Worm (Caenorhabditis elegans): ENCODE results near the gene vhp-1.

Gene vhp-1

DNA sequence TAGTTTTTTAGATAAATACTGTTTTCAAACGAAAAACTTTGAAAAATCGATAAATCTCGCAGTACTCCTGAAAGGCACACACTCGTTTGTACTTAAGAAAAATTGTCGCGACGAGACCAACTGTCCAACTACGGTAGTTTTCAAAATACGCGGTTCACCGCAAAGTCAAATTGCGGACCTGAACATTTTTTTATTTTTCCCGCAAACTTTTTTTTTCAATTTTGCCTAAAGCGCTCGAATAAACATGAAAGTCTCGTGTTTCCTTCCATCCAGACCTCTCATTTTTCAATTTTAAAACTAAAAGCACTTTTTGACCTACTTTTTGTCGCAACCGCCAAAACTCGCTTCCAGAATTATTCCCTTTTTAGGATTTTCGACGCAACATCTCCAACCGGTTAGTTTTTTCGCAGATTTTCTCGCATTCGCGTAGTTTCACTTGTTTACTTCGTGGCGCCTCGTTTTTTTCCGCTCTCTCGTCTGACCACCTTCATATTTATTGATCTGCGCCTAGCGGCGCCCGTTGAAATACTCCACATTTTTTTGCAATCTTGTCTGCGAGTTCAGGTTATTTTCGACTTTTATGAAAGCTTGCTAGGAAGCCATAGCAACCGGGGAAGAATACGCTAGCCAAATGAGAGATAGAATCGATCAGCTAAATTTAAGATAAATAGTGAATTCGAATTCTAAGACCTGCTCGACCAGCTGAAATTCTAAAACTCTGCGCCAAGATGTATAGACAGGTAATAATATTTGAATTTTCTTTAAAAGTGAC is 54.6 kb downstream of the vhp-1 start, which contains the start of gene prdx-2 (continued):
- TF ChIP-seq unc-130 (GFP tag; optimal IDR thresholded peaks at IDR 0.05): peak; percentile 56
- TF ChIP-seq lin-29 (GFP tag; IDR thresholded peaks at IDR 0.05): no peak
- no peak for TF ChIP-seq madf-5 (GFP tag; IDR thresholded peaks at IDR 0.05)
- no peak for TF ChIP-seq skn-1 (tag; optimal IDR thresholded peaks at IDR 0.05)
- no peak for TF ChIP-seq attf-4 (tag; optimal IDR thresholded peaks at IDR 0.05)
- no peak for TF ChIP-seq nhr-28 (tag; optimal IDR thresholded peaks at IDR 0.05)
- TF ChIP-seq snpc-4 (tag; optimal IDR thresholded peaks at IDR 0.05): no peak
- TF ChIP-seq zip-11 (GFP tag; IDR thresholded peaks at IDR 0.05): no peak
- no peak for TF ChIP-seq daf-12 (tag; optimal IDR thresholded peaks at IDR 0.05)
- no peak for TF ChIP-seq gei-8 (GFP tag; optimal IDR thresholded peaks at IDR 0.05)
- TF ChIP-seq R02D3.7 (tag; optimal IDR thresholded peaks at IDR 0.05): no peak

DNA sequence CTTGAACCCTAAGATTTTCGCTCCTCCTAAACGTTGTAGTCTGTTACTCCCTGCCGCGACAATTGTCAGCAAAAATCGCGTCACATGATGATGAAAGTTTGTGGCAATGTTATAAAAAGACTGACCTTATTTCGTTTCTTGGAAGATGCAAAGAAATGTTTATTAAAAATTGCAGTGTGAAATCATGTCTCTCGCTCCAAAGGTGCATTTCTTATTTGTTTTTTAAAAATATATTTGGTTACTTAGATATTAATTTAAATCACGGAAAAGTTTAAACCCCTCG is 55.1 kb downstream of the vhp-1 start:
- TF ChIP-seq unc-62 (GFP tag; optimal IDR thresholded peaks at IDR 0.05 in 1 of 2): peak in 1 of 2 experiments; percentile 49
- TF ChIP-seq unc-62 (tag; optimal IDR thresholded peaks at IDR 0.05): no peak
- no peak for TF ChIP-seq F44E2.7 (GFP tag; IDR thresholded peaks at IDR 0.05)
- peak; percentile 1 for TF ChIP-seq hlh-11 (tag; optimal IDR thresholded peaks at IDR 0.05)
- TF ChIP-seq ctbp-1 (GFP tag; IDR thresholded peaks at IDR 0.05): no peak
- TF ChIP-seq ZK337.2 (GFP tag; IDR thresholded peaks at IDR 0.05): no peak
- TF ChIP-seq hlh-30 (tag; optimal IDR thresholded peaks at IDR 0.05; ENCODE audit: insufficient read depth): peak; percentile 50
- peak; percentile 44 for TF ChIP-seq nhr-28 (tag; optimal IDR thresholded peaks at IDR 0.05)
- peak in 1 of 2 experiments; percentile 11 for TF ChIP-seq lsy-2 (tag; optimal IDR thresholded peaks at IDR 0.05)

DNA sequence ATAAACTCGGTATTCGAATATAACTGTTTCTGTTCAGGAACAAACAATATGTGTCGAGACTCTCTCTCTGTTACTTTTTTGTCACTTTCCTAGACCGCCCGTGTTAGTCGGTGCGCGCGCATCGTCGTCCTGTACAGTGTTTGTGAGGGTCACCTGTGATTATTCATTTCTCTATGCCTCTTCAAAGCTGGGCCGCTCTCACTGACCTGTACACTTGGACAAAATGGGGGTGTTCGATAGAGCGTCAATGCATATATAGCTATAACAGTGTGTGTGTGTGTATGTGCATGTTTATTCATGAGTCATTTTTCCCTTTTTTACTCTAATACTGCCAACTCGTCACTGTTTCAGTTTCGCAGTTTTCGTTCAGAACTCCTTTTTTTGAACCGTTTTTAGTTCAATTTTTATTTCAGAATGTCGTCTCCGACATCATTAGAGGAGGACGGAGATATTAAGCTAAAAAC is 56.6 kb downstream of the vhp-1 start, which contains the start of gene pkc-3:
TSS of gene pkc-3 (plus strand) at position 414 of the 464 bp plus-strand sequence.
- TF ChIP-seq madf-5 (GFP tag; IDR thresholded peaks at IDR 0.05) (no peak), Y48G9A.11 (GFP tag; IDR thresholded peaks at IDR 0.05) (no peak), mdt-29 (GFP tag; IDR thresholded peaks at IDR 0.05) (0 out of 2 replicates have a peak, but pooled peaks have one; percentile 20), zip-2 (tag; optimal IDR thresholded peaks at IDR 0.05) (no peak), vab-7 (GFP tag; IDR thresholded peaks at IDR 0.05) (no peak), skn-1 (tag; optimal IDR thresholded peaks at IDR 0.05) (no peak), lir-3 (tag; optimal IDR thresholded peaks at IDR 0.05) (no peak), zfp-2 (tag; optimal IDR thresholded peaks at IDR 0.05) (no peak), lin-15B (tag; optimal IDR thresholded peaks at IDR 0.05) (no peak), mdl-1 (tag; optimal IDR thresholded peaks at IDR 0.05) (peak; percentile 7 to 47), fkh-10 (GFP tag; optimal IDR thresholded peaks at IDR 0.05) (no peak), php-3 (GFP tag; IDR thresholded peaks at IDR 0.05) (0 out of 2 replicates have a peak, but pooled peaks have one; percentile 14), dmd-9 (GFP tag; IDR thresholded peaks at IDR 0.05) (no peak), arid-1 (GFP tag; conservative IDR thresholded peaks at IDR 0.05) (0 out of 2 replicates have a peak, but pooled peaks have one; percentile 25), ZK546.5 (tag; optimal IDR thresholded peaks at IDR 0.05) (no peak), tag-97 (GFP tag; IDR thresholded peaks at IDR 0.05) (no peak), ZK337.2 (GFP tag; IDR thresholded peaks at IDR 0.05) (no peak), daf-8 (GFP tag; IDR thresholded peaks at IDR 0.05) (no peak), hmg-1.1 (GFP tag; IDR thresholded peaks at IDR 0.05) (peak; percentile 52; the same call in 1 of the 2 replicates), lin-29 (GFP tag; IDR thresholded peaks at IDR 0.05) (no peak), mxl-3 (GFP tag; optimal IDR thresholded peaks at IDR 0.05) (peak; percentile 86), ceh-32 (tag; optimal IDR thresholded peaks at IDR 0.05; ENCODE audit: poor library complexity) (no peak), snpc-4 (tag; optimal IDR thresholded peaks at IDR 0.05) (no peak), spr-3 (GFP tag; optimal IDR thresholded peaks at IDR 0.05) (peak; percentile 42), ceh-62 (tag; optimal IDR thresholded peaks at IDR 0.05) (no peak), nhr-111 (GFP tag; optimal IDR thresholded peaks at IDR 0.05) (no peak), dpl-1 (GFP tag; optimal IDR thresholded peaks at IDR 0.05) (peak; percentile 38), rbr-2 (tag; optimal IDR thresholded peaks at IDR 0.05) (peak; percentile 46), nhr-28 (tag; optimal IDR thresholded peaks at IDR 0.05) (peak; percentile 93), ceh-44 (GFP tag; IDR thresholded peaks at IDR 0.05) (no peak), lsy-2 (tag; optimal IDR thresholded peaks at IDR 0.05) (peak; percentile 40 to 74), F10B5.3 (tag; optimal IDR thresholded peaks at IDR 0.05) (no peak), Y75B8A.6 (GFP tag; IDR thresholded peaks at IDR 0.05) (0 out of 2 replicates have a peak, but pooled peaks have one; percentile 27), aha-1 (tag) (peak; percentile 99), unc-39 (tag; optimal IDR thresholded peaks at IDR 0.05) (no peak)
